Worm (Caenorhabditis elegans): ENCODE results near the gene F08F3.10.

Gene F08F3.10

DNA sequence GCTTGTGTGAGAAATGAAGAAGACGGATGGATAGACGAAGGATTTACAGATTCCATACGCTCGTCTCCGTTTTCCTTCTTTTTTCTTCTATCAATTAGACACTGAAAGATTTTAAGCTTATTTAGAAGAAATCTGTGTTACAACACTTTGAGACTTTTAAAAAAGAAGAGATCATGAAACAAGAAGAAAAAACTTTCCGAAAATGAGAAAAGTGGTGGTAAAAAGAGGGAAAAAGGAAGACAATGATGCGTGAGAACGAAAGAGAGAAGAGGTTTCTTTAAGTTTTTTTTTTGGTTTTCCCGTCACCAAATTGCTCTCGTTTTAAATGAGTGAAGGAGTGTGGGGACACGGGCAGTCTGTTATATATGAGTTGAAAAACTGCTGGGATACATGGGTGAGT is 40.5 kb downstream of the F08F3.10 start, which contains the start of gene glc-3:
glc-3 (minus strand) TSS at position 101 of the 400 bp plus-strand sequence.
- no peak for TF ChIP-seq ceh-82 (tag; optimal IDR thresholded peaks at IDR 0.05)
- TF ChIP-seq R02D3.7 (tag; optimal IDR thresholded peaks at IDR 0.05) = no peak
- no peak for TF ChIP-seq dmd-4 (tag; optimal IDR thresholded peaks at IDR 0.05)

DNA sequence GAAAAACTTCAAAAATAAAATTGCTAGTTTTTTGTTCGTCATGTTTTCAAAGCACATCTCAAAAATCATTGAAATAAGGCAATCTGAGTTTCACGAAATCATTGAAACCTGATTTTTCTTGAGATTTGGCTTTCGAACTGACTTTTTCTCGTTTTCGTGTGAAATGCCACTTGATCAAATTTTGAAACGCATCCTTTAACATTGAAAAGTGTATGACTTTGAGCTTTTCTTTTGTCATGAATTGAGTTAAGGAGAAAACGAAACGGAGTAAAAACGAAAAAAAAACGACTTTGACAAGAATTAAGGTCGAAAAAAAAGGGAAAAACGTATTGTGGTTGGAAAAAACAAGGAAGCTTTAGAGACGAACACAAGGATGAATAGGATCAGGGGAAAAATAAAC is 41.8 kb downstream of the F08F3.10 start:
- no peak for TF ChIP-seq lin-13 (GFP tag; optimal IDR thresholded peaks at IDR 0.05)
- TF ChIP-seq nhr-77 (tag; optimal IDR thresholded peaks at IDR 0.05) = no peak
- TF ChIP-seq mbf-1 (tag; optimal IDR thresholded peaks at IDR 0.05) = no peak
- TF ChIP-seq ztf-11 (tag; optimal IDR thresholded peaks at IDR 0.05) = no peak
- TF ChIP-seq ZK546.5 (tag; optimal IDR thresholded peaks at IDR 0.05) = no peak

- TF ChIP-seq nhr-6 (tag; optimal IDR thresholded peaks at IDR 0.05) = no peak
- TF ChIP-seq lin-13 (GFP tag; optimal IDR thresholded peaks at IDR 0.05) = no peak
- TF ChIP-seq nhr-12 (tag; optimal IDR thresholded peaks at IDR 0.05) = no peak
- no peak for TF ChIP-seq ceh-82 (tag; optimal IDR thresholded peaks at IDR 0.05)
- TF ChIP-seq sma-9 (GFP tag; optimal IDR thresholded peaks at IDR 0.05) = no peak
- TF ChIP-seq sma-9 (tag; optimal IDR thresholded peaks at IDR 0.05) = no peak
Measured at ce11 chrV:5459806-5460205, 46.7 kb downstream of the F08F3.10 start, which contains the start of gene ZC317.2. TSS of gene ZC317.2 (plus strand) at chrV:5460106.

DNA sequence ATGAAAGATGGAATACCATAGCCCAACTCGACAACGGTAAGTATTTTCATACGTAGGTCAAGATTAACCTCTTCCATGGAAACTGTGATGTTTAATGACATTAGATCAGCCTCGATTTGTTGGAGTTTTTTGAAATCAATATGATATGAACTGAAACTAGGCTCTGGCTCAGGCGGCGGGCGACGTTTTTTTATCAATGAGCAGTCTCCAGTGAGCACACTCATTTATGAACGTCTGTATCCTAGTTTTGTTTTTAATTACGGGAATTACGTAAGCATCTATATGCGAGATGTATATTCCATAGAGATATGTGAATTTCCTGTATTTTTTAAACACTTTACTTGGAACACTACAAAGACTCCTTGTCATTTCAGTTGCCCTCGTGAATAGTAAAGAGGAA is 49.7 kb downstream of the F08F3.10 start, which contains the start of gene srg-67:
srg-67 (minus strand) TSS at position 101 of the 400 bp plus-strand sequence.
- TF ChIP-seq ztf-1 (GFP tag; conservative IDR thresholded peaks at IDR 0.05) (no peak), F13H6.1 (tag; optimal IDR thresholded peaks at IDR 0.05) (no peak), Y55F3AM.14 (GFP tag; optimal IDR thresholded peaks at IDR 0.05) (no peak), ama-1 (optimal IDR thresholded peaks at IDR 0.05) (no peak), ztf-11 (tag; optimal IDR thresholded peaks at IDR 0.05) (no peak), ztf-4 (tag; optimal IDR thresholded peaks at IDR 0.05) (no peak), C34F6.9 (tag; optimal IDR thresholded peaks at IDR 0.05) (no peak), blmp-1 (tag; optimal IDR thresholded peaks at IDR 0.05; ENCODE audit: insufficient read depth) (no peak), lsy-2 (tag; optimal IDR thresholded peaks at IDR 0.05) (no peak), nhr-11 (tag; optimal IDR thresholded peaks at IDR 0.05) (no peak), elt-1 (tag; optimal IDR thresholded peaks at IDR 0.05) (no peak), dmd-4 (tag; optimal IDR thresholded peaks at IDR 0.05) (no peak), nhr-237 (tag; optimal IDR thresholded peaks at IDR 0.05) (no peak)

Data from whole organism, L2 larva.